Worm (Caenorhabditis elegans) whole organism, L1 larva: ENCODE results near the gene F26F12.2.

Experiments used
- egl-13 ChIP-seq: sonication (generic microtip); optimal IDR thresholded peaks from 2 replicates; lab custom pipeline; 2016; ENCODE audit warnings: missing genotype, missing genetic modification reagents, missing genetic modification characterization, missing compliant biosample characterization
- fkh-8 ChIP-seq: sonication (generic microtip); optimal IDR thresholded peaks from 2 replicates; lab custom pipeline; 2016; ENCODE audit warnings: mild to moderate bottlenecking, missing genetic modification characterization, missing compliant biosample characterization
- nhr-77 ChIP-seq: fragments of 150-350 bp; optimal IDR thresholded peaks from 2 replicates; lab custom pipeline; 2014; ENCODE audit warnings: missing biosample characterization, missing genetic modification characterization
- snpc-4 ChIP-seq: fragments of 150-350 bp; optimal IDR thresholded peaks from 2 replicates; lab custom pipeline; 2014; ENCODE audit warnings: missing biosample characterization, missing genetic modification characterization

- TF ChIP-seq snpc-4 (tag; lab: Kevin White, UChicago) = no peak
- TF ChIP-seq nhr-77 (tag; lab: Kevin White, UChicago) = no peak
- no peak for TF ChIP-seq fkh-8 (tag; lab: Kevin White, UChicago)
- no peak for TF ChIP-seq egl-13 (tag; lab: Kevin White, UChicago)
These were observed 49.8 kb downstream of the F26F12.2 start for ce11 chrV:5788650-5789049.
